Worm (Caenorhabditis elegans) whole organism, L2 larva: Measurements from ENCODE around the gene F59B2.3.

Experiments used
- ama-1 ChIP-seq: fragments of 150-350 bp; optimal IDR thresholded peaks from 2 replicates; lab custom pipeline; 2018; ENCODE audit warnings: inconsistent platforms
- dmd-4 ChIP-seq: sonication (generic microtip); optimal IDR thresholded peaks from 2 replicates; lab custom pipeline; 2017; ENCODE audit warnings: missing biosample characterization, missing genetic modification characterization
- lin-39 ChIP-seq: fragments of 150-350 bp; optimal IDR thresholded peaks from 2 replicates; lab custom pipeline; 2014; ENCODE audit warnings: missing biosample characterization, missing genetic modification reagents, missing genetic modification characterization
- lsy-2 ChIP-seq, 2 experiments: fragments of 150-350 bp in 1 of 2; sonication (generic microtip) in 1 of 2; optimal IDR thresholded peaks; 2 replicates each; lab custom pipeline; 2014 to 2017; ENCODE audit warnings: missing biosample characterization in 2 of 2, missing genetic modification characterization in 2 of 2
- skn-1 ChIP-seq: sonication (generic microtip); optimal IDR thresholded peaks from 2 replicates; lab custom pipeline; 2017; ENCODE audit warnings: missing biosample characterization, missing genetic modification characterization
- zag-1 ChIP-seq: fragments of 150-350 bp; optimal IDR thresholded peaks from 2 replicates; lab custom pipeline; 2014; ENCODE audit warnings: missing biosample characterization, missing genetic modification characterization
- ztf-11 ChIP-seq: sonication (generic microtip); optimal IDR thresholded peaks from 2 replicates; lab custom pipeline; 2017; ENCODE audit warnings: missing biosample characterization, missing genetic modification characterization

DNA sequence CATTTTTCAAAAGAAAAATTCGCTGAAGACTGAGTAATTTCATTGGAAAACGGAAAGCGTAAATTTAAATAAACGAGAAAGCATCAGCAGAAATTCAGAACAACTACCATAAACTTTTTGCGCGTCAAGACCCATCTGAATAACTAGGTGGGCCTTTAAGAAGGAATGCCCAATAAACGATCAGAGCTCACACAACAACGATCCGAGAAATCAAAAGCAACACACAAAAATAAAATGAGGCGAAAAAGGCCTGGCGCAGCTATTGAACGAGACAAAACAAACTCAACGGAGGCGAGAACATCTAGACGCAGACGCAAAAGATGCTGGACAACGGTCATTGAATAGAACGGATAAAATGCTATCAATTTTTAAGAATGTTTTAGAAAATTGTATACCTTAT lies 682 bp downstream of the F59B2.3 start:
- TF ChIP-seq zag-1 (no peak), ama-1 (no peak), lsy-2 (tag; optimal IDR thresholded peaks at IDR 0.05; lab: Kevin White, UChicago) (no peak), ztf-11 (tag; lab: Kevin White, UChicago) (no peak), lin-39 (tag; lab: Kevin White, UChicago) (no peak), dmd-4 (tag; lab: Kevin White, UChicago) (no peak), skn-1 (tag; lab: Kevin White, UChicago) (no peak)
